Worm (Caenorhabditis elegans) whole organism, mixed stage, embryonic: ENCODE data around the gene flh-3.

Source experiments
- bed-3 ChIP-seq: fragments of 200-800 bp; sonication (Bioruptor generic); optimal IDR thresholded peaks from 3 replicates; lab custom pipeline; 2018; ENCODE audit warnings: mild to moderate bottlenecking, missing genetic modification characterization, moderate library complexity, missing compliant biosample characterization
- blmp-1 ChIP-seq: fragments of 150-350 bp; optimal IDR thresholded peaks from 2 replicates; lab custom pipeline; 2014; ENCODE audit warnings: missing biosample characterization, missing genetic modification characterization
- elt-1 ChIP-seq: sonication (generic microtip); optimal IDR thresholded peaks from 2 replicates; lab custom pipeline; 2017; ENCODE audit warnings: missing genetic modification characterization, mild to moderate bottlenecking, missing compliant biosample characterization, antibody characterized with exemption, moderate library complexity, borderline replicate concordance; ENCODE audit not compliant: insufficient read depth
- hlh-1 ChIP-seq: fragments of 150-350 bp; optimal IDR thresholded peaks from 2 replicates; lab custom pipeline; 2014; ENCODE audit warnings: missing biosample characterization, missing genetic modification reagents, missing genetic modification characterization
- lin-13 ChIP-seq: fragments of 150-350 bp; optimal IDR thresholded peaks from 2 replicates; lab custom pipeline; 2014; ENCODE audit warnings: missing biosample characterization, missing genetic modification characterization
- mab-5 ChIP-seq: fragments of 150-350 bp; optimal IDR thresholded peaks from 2 replicates; lab custom pipeline; 2014; ENCODE audit warnings: missing biosample characterization, missing genetic modification characterization
- mep-1 ChIP-seq: fragments of 150-350 bp; optimal IDR thresholded peaks from 2 replicates; lab custom pipeline; 2017; ENCODE audit warnings: missing biosample characterization, missing genetic modification reagents, missing genetic modification characterization, inconsistent platforms
- nhr-12 ChIP-seq: fragments of 150-350 bp; optimal IDR thresholded peaks from 2 replicates; lab custom pipeline; 2014; ENCODE audit warnings: missing biosample characterization, missing genetic modification characterization
- nhr-76 ChIP-seq: sonication (generic microtip); optimal IDR thresholded peaks from 2 replicates; lab custom pipeline; 2017; ENCODE audit warnings: missing biosample characterization, missing genetic modification characterization
- sem-2 ChIP-seq: fragments of 200-800 bp; sonication (Bioruptor generic); optimal IDR thresholded peaks from 2 replicates; lab custom pipeline; 2018; ENCODE audit warnings: mild to moderate bottlenecking, missing genetic modification characterization, missing compliant biosample characterization
- snpc-4 ChIP-seq: fragments of 150-350 bp; optimal IDR thresholded peaks from 2 replicates; lab custom pipeline; 2014; ENCODE audit warnings: missing biosample characterization, missing genetic modification characterization
- sptf-1 ChIP-seq: sonication (generic microtip); optimal IDR thresholded peaks from 2 replicates; lab custom pipeline; 2017; ENCODE audit warnings: mild to moderate bottlenecking, missing genetic modification characterization, moderate library complexity, missing compliant biosample characterization
- unc-62 ChIP-seq: fragments of 150-350 bp; optimal IDR thresholded peaks from 2 replicates; lab custom pipeline; 2014; ENCODE audit warnings: missing biosample characterization, missing genetic modification reagents, missing genetic modification characterization

DNA sequence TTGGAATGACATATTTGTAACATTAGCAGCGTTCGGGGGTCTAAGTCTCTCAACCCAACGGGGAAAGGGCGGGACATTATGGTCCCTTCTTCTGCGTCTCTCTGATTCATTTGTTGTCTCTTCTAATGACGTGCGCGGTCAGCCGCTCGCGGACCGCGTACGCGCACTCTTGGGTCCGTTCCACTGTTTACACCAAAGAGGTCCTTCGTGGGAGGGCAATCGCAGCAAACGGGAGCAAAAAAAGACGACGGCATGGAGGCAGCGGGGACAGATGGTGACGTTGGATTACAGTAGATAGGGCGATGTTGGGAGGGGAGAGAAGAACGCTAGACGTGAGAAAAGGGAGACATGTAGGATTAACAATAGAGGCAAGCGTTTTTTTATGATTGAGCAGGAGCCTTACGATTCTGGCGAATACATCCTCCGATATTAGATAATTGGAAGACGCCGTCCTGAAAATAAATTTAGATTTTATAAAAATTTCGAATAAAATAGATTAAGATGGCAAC lies 6.0 kb upstream of the flh-3 start, which contains the start of gene flh-1:
- peak; percentile 25 for TF ChIP-seq unc-62 (GFP tag; lab: Kevin White, UChicago)
- no peak for TF ChIP-seq blmp-1
- TF ChIP-seq bed-3 (GFP tag; lab: Kevin White, UChicago) = no peak
- peak; percentile 55 for TF ChIP-seq mep-1 (tag; lab: Kevin White, UChicago)
- no peak for TF ChIP-seq snpc-4 (tag; lab: Kevin White, UChicago)
- no peak for TF ChIP-seq nhr-12 (tag; lab: Kevin White, UChicago)
- peak; percentile 69 for TF ChIP-seq sptf-1
- TF ChIP-seq sem-2 = no peak
- TF ChIP-seq nhr-76 (tag; lab: Kevin White, UChicago) = no peak
- no peak for TF ChIP-seq elt-1 (tag; lab: Kevin White, UChicago)
- TF ChIP-seq hlh-1 = peak; percentile 64
- TF ChIP-seq mab-5 (tag; lab: Kevin White, UChicago) = no peak
- TF ChIP-seq lin-13 (tag; lab: Kevin White, UChicago) = no peak
